Fruit fly (Drosophila melanogaster) whole organism, embryonic: ENCODE results near the gene Ilp6.

Experiments
- Aef1 ChIP-seq: fragments of 200-800 bp; sonication (Bioruptor generic); IDR thresholded peaks from 3 replicates; pipeline ENCODE4 v1.3.6; 2022; ENCODE audit warnings: missing biosample characterization, missing genetic modification characterization
- Bdp1 ChIP-seq: fragments of 200-800 bp; sonication (Bioruptor generic); optimal IDR thresholded peaks from 3 replicates; lab custom pipeline; 2016; ENCODE audit warnings: missing biosample characterization, missing genetic modification characterization
- CG1024 ChIP-seq: fragments of 200-800 bp; sonication (Bioruptor generic); IDR thresholded peaks from 2 replicates; pipeline ENCODE4 v1.3.6; 2022; ENCODE audit warnings: missing biosample characterization, missing genetic modification characterization
- CG10959 ChIP-seq: fragments of 200-800 bp; sonication (Bioruptor generic); IDR thresholded peaks from 2 replicates; pipeline ENCODE4 v1.3.6; 2022; ENCODE audit warnings: missing biosample characterization, missing genetic modification characterization
- CG12219 ChIP-seq: fragments of 200-800 bp; sonication (Bioruptor generic); optimal IDR thresholded peaks from 3 replicates; lab custom pipeline; 2018; ENCODE audit warnings: missing biosample characterization, mild to moderate bottlenecking, missing genetic modification characterization
- CG12942 ChIP-seq: fragments of 200-800 bp; sonication (Bioruptor generic); optimal IDR thresholded peaks from 3 replicates; lab custom pipeline; 2016; ENCODE audit warnings: missing biosample characterization, missing genetic modification characterization
- CG13287 ChIP-seq: fragments of 200-800 bp; sonication (Bioruptor generic); IDR thresholded peaks from 2 replicates; pipeline ENCODE4 v1.3.6; 2022; ENCODE audit warnings: missing biosample characterization, missing genetic modification characterization; ENCODE audit not compliant: partially characterized antibody
- CG14710 ChIP-seq: fragments of 200-800 bp; sonication (Bioruptor generic); optimal IDR thresholded peaks from 3 replicates; lab custom pipeline; 2019; ENCODE audit warnings: missing biosample characterization, mild to moderate bottlenecking, missing genetic modification characterization, moderate library complexity
- CG3281 ChIP-seq: fragments of 200-800 bp; sonication (Bioruptor generic); optimal IDR thresholded peaks from 3 replicates; lab custom pipeline; 2017; ENCODE audit warnings: missing biosample characterization, mild to moderate bottlenecking, missing genetic modification characterization
- CG33557 ChIP-seq: fragments of 200-800 bp; sonication (Bioruptor generic); optimal IDR thresholded peaks from 2 replicates; lab custom pipeline; 2019; ENCODE audit warnings: missing biosample characterization, mild to moderate bottlenecking, missing genetic modification characterization, moderate library complexity
- CG4360 ChIP-seq: fragments of 200-800 bp; sonication (Bioruptor generic); IDR thresholded peaks from 2 replicates; pipeline ENCODE4 v1.3.6; 2022; ENCODE audit warnings: missing biosample characterization, missing genetic modification characterization
- CG5180 ChIP-seq: fragments of 200-800 bp; sonication (Bioruptor generic); optimal IDR thresholded peaks from 3 replicates; lab custom pipeline; 2017; ENCODE audit warnings: missing biosample characterization, missing genetic modification characterization, mild to moderate bottlenecking, moderate library complexity, missing genetic modification reagents
- CG5953 ChIP-seq: fragments of 200-800 bp; sonication (Bioruptor generic); IDR thresholded peaks from 2 replicates; pipeline ENCODE4 v1.3.6; 2022; ENCODE audit warnings: missing biosample characterization, missing genetic modification characterization
- CkIIα-i1 ChIP-seq: fragments of 200-800 bp; sonication (Bioruptor generic); IDR thresholded peaks from 2 replicates; pipeline ENCODE4 v1.3.6; 2022; ENCODE audit warnings: missing biosample characterization, missing genetic modification characterization
- D19B ChIP-seq: fragments of 200-800 bp; sonication (Bioruptor generic); optimal IDR thresholded peaks from 2 replicates; lab custom pipeline; 2017; ENCODE audit warnings: missing biosample characterization, mild to moderate bottlenecking, missing genetic modification characterization
- Dad ChIP-seq: fragments of 200-800 bp; sonication (Bioruptor generic); optimal IDR thresholded peaks from 3 replicates; lab custom pipeline; 2016; ENCODE audit warnings: missing biosample characterization, missing genetic modification characterization
- HLH4C ChIP-seq: fragments of 200-800 bp; sonication (Bioruptor generic); IDR thresholded peaks from 3 replicates; pipeline ENCODE4 v1.3.6; 2022; ENCODE audit warnings: missing biosample characterization, missing genetic modification characterization; ENCODE audit not compliant: partially characterized antibody
- Hr78 ChIP-seq, 2 experiments: fragments of 200-800 bp in 1 of 2; fragments of >200 bp in 1 of 2; sonication (Bioruptor generic) in 1 of 2; optimal IDR thresholded peaks; 2 replicates each; lab custom pipeline; 2017 to 2019; ENCODE audit warnings: missing biosample characterization in 2 of 2, missing genetic modification characterization in 2 of 2, mild to moderate bottlenecking in 1 of 2, moderate library complexity in 1 of 2
- MTF-1 ChIP-seq: fragments of 200-800 bp; sonication (Bioruptor generic); optimal IDR thresholded peaks from 2 replicates; lab custom pipeline; 2018; ENCODE audit warnings: missing biosample characterization, mild to moderate bottlenecking, missing genetic modification characterization, borderline replicate concordance
- Med ChIP-seq: fragments of 200-800 bp; sonication (Bioruptor generic); peaks from one replicate; lab custom pipeline; 2016; ENCODE audit warnings: missing biosample characterization, missing genetic modification characterization, mild to moderate bottlenecking, inconsistent platforms, moderate library complexity
- Ssrp ChIP-seq: fragments of 200-800 bp; sonication (Bioruptor generic); optimal IDR thresholded peaks from 2 replicates; lab custom pipeline; 2018; ENCODE audit warnings: missing biosample characterization, mild to moderate bottlenecking, missing genetic modification characterization, moderate library complexity
- aop ChIP-seq: fragments of 200-800 bp; sonication (Bioruptor generic); IDR thresholded peaks from 2 replicates; pipeline ENCODE4 v1.3.6; 2022; ENCODE audit warnings: missing biosample characterization, missing genetic modification characterization
- ara ChIP-seq: fragments of 200-800 bp; sonication (Bioruptor generic); IDR thresholded peaks from 2 replicates; pipeline ENCODE4 v1.3.6; 2022; ENCODE audit warnings: missing biosample characterization, missing genetic modification characterization
- cg ChIP-seq: fragments of 200-800 bp; sonication (Bioruptor generic); optimal IDR thresholded peaks from 3 replicates; lab custom pipeline; 2019; ENCODE audit warnings: missing biosample characterization, mild to moderate bottlenecking, missing genetic modification characterization, moderate library complexity
- chm ChIP-seq: fragments of 200-800 bp; sonication (Bioruptor generic); IDR thresholded peaks from 2 replicates; pipeline ENCODE4 v1.3.6; 2022; ENCODE audit warnings: missing biosample characterization, missing genetic modification characterization
- corto ChIP-seq: fragments of 200-800 bp; sonication (Bioruptor generic); optimal IDR thresholded peaks from 2 replicates; lab custom pipeline; 2016; ENCODE audit warnings: missing biosample characterization, mild to moderate bottlenecking, missing genetic modification characterization, moderate library complexity
- crol ChIP-seq: fragments of 200-800 bp; sonication (Bioruptor generic); IDR thresholded peaks from 2 replicates; pipeline ENCODE4 v1.3.6; 2022; ENCODE audit warnings: missing biosample characterization, missing genetic modification characterization
- dimm ChIP-seq: fragments of 200-800 bp; sonication (Bioruptor generic); IDR thresholded peaks from 2 replicates; pipeline ENCODE4 v1.3.6; 2022; ENCODE audit warnings: missing biosample characterization, missing genetic modification characterization
- gcm ChIP-seq: fragments of 200-800 bp; sonication (Bioruptor generic); optimal IDR thresholded peaks from 2 replicates; lab custom pipeline; 2019; ENCODE audit warnings: missing biosample characterization, mild to moderate bottlenecking, missing genetic modification characterization, moderate library complexity
- gsb-n ChIP-seq: fragments of 200-800 bp; sonication (Bioruptor generic); optimal IDR thresholded peaks from 3 replicates; lab custom pipeline; 2018; ENCODE audit warnings: missing biosample characterization, mild to moderate bottlenecking, missing genetic modification characterization
- hbn ChIP-seq: fragments of 200-800 bp; sonication (Bioruptor generic); IDR thresholded peaks from 2 replicates; pipeline ENCODE4 v1.3.6; 2022; ENCODE audit warnings: missing biosample characterization, missing genetic modification characterization; ENCODE audit not compliant: partially characterized antibody
- nerfin-2 ChIP-seq: fragments of 200-800 bp; sonication (Bioruptor generic); IDR thresholded peaks from 2 replicates; pipeline ENCODE4 v1.3.6; 2022; ENCODE audit warnings: missing biosample characterization, missing genetic modification characterization; ENCODE audit not compliant: partially characterized antibody
- repo ChIP-seq: fragments of 200-800 bp; sonication (Bioruptor generic); optimal IDR thresholded peaks from 2 replicates; lab custom pipeline; 2016; ENCODE audit warnings: missing biosample characterization, missing genetic modification characterization
- slbo ChIP-seq: fragments of 200-800 bp; sonication (Bioruptor generic); IDR thresholded peaks from 2 replicates; pipeline ENCODE4 v1.3.6; 2022; ENCODE audit warnings: missing biosample characterization, missing genetic modification characterization
- slou ChIP-seq: fragments of 200-800 bp; sonication (Bioruptor generic); optimal IDR thresholded peaks from 3 replicates; lab custom pipeline; 2016; ENCODE audit warnings: missing biosample characterization, missing genetic modification characterization
- sr ChIP-seq: fragments of 200-800 bp; sonication (Bioruptor generic); IDR thresholded peaks from 3 replicates; pipeline ENCODE4 v1.3.6; 2022; ENCODE audit warnings: missing biosample characterization, missing genetic modification characterization
- toy ChIP-seq: fragments of 200-800 bp; sonication (Bioruptor generic); IDR thresholded peaks from 2 replicates; pipeline ENCODE4 v1.3.6; 2022; ENCODE audit warnings: missing biosample characterization, missing genetic modification characterization
- wdn ChIP-seq: fragments of 200-800 bp; sonication (Bioruptor generic); IDR thresholded peaks from 2 replicates; pipeline ENCODE4 v1.3.6; 2022; ENCODE audit warnings: missing biosample characterization, missing genetic modification characterization

Gene Ilp6

dm6 chrX:2293294-2293988, 41.0 kb downstream of the Ilp6 start, which contains the start of gene CG2865 (continued):
- TF ChIP-seq CG12219 (peak; percentile 95), aop (GFP tag; lab: Robert Waterston, UW) (no peak), Ssrp (tag; lab: Kevin White, UChicago) (peak; percentile 91), toy (GFP tag; lab: Robert Waterston, UW) (peak; percentile 71), CG33557 (peak; percentile 93), gcm (peak; percentile 96), nerfin-2 (peak; percentile 38; the same call in 1 of the 2 replicates), corto (GFP tag; lab: Kevin White, UChicago) (peak; percentile 84), wdn (GFP tag; lab: Robert Waterston, UW) (peak; percentile 71), dimm (GFP tag; lab: Robert Waterston, UW) (peak; percentile 61; the same call in 1 of the 2 replicates), slbo (peak; percentile 88), CG5953 (GFP tag; lab: Robert Waterston, UW) (peak; percentile 59; the same call in 1 of the 2 replicates), gsb-n (tag; lab: Kevin White, UChicago) (peak; percentile 94)

- TF ChIP-seq D19B (GFP tag; lab: Kevin White, UChicago) (no peak), CG14710 (tag; lab: Kevin White, UChicago) (no peak), CG13287 (no peak), CG5180 (GFP tag; lab: Kevin White, UChicago) (peak; percentile 47), Bdp1 (GFP tag; lab: Kevin White, UChicago) (no peak), chm (0 out of 2 replicates have a peak, but pooled peaks have one; percentile 12), crol (peak; percentile 56), cg (GFP tag; lab: Kevin White, UChicago) (peak; percentile 17), CG4360 (peak; percentile 81)
Measured at dm6 chrX:2292410-2292809, 42.0 kb downstream of the Ilp6 start.

dm6 chrX:2291023-2291422, 43.4 kb downstream of the Ilp6 start:
- TF ChIP-seq slou (GFP tag; lab: Kevin White, UChicago) (no peak), MTF-1 (GFP tag; lab: Kevin White, UChicago) (no peak), CkIIα-i1 (GFP tag; lab: Robert Waterston, UW) (no peak), Dad (no peak), Hr78 (GFP tag; optimal IDR thresholded peaks at IDR 0.05; lab: Kevin White, UChicago) (peak in 1 of 2 experiments; percentile 90), Aef1 (no peak), CG12942 (GFP tag; lab: Kevin White, UChicago) (no peak), CG1024 (GFP tag; lab: Robert Waterston, UW) (no peak), CG10959 (GFP tag; lab: Robert Waterston, UW) (no peak), sr (peak; percentile 82), hbn (GFP tag; lab: Robert Waterston, UW) (no peak), Med (GFP tag; lab: Kevin White, UChicago) (peak; percentile 9), HLH4C (GFP tag; lab: Robert Waterston, UW) (no peak), CG3281 (no peak), repo (no peak), ara (GFP tag; lab: Robert Waterston, UW) (no peak)
- TF ChIP-seq, all 482 proteins: peak for 3
